Worm (Caenorhabditis elegans) whole organism, mixed stage, embryonic: ENCODE measurements around the gene dnj-8.

Source experiments
- elt-1 ChIP-seq: sonication (generic microtip); optimal IDR thresholded peaks from 2 replicates; lab custom pipeline; 2017; ENCODE audit warnings: missing genetic modification characterization, mild to moderate bottlenecking, missing compliant biosample characterization, antibody characterized with exemption, moderate library complexity, borderline replicate concordance; ENCODE audit not compliant: insufficient read depth
- lin-13 ChIP-seq: fragments of 150-350 bp; optimal IDR thresholded peaks from 2 replicates; lab custom pipeline; 2014; ENCODE audit warnings: missing biosample characterization, missing genetic modification characterization
- lsy-2 ChIP-seq: fragments of 150-350 bp; optimal IDR thresholded peaks from 2 replicates; lab custom pipeline; 2014; ENCODE audit warnings: missing biosample characterization, missing genetic modification characterization
- sem-2 ChIP-seq: fragments of 200-800 bp; sonication (Bioruptor generic); optimal IDR thresholded peaks from 2 replicates; lab custom pipeline; 2018; ENCODE audit warnings: mild to moderate bottlenecking, missing genetic modification characterization, missing compliant biosample characterization
- snpc-4 ChIP-seq: fragments of 150-350 bp; optimal IDR thresholded peaks from 2 replicates; lab custom pipeline; 2014; ENCODE audit warnings: missing biosample characterization, missing genetic modification characterization
- unc-39 ChIP-seq: fragments of 150-350 bp; optimal IDR thresholded peaks from 2 replicates; lab custom pipeline; 2014; ENCODE audit warnings: missing biosample characterization, missing genetic modification characterization
- unc-62 ChIP-seq: fragments of 150-350 bp; optimal IDR thresholded peaks from 2 replicates; lab custom pipeline; 2014; ENCODE audit warnings: missing biosample characterization, missing genetic modification reagents, missing genetic modification characterization
- ztf-11 ChIP-seq: fragments of 150-350 bp; optimal IDR thresholded peaks from 2 replicates; lab custom pipeline; 2014; ENCODE audit warnings: missing biosample characterization, missing genetic modification characterization

- TF ChIP-seq unc-39 (tag; lab: Kevin White, UChicago) (no peak), snpc-4 (tag; lab: Kevin White, UChicago) (no peak), elt-1 (no peak), lin-13 (tag; lab: Kevin White, UChicago) (no peak), sem-2 (GFP tag; lab: Kevin White, UChicago) (no peak), unc-62 (no peak), lsy-2 (tag; lab: Kevin White, UChicago) (no peak), ztf-11 (tag; lab: Kevin White, UChicago) (no peak)
These were observed 5.6 kb downstream of the dnj-8 start, which contains the start of gene C56C10.9 for ce11 chrII:6592251-6592650.
